Fruit fly (Drosophila melanogaster) Kc167 (cell line): ENCODE data around the gene CG33947.

Experiments used
- Myc ChIP-seq: fragments of >200 bp; optimal IDR thresholded peaks from 2 replicates; lab custom pipeline; 2017; ENCODE audit warnings: missing external identifiers
- Sin3A ChIP-seq: fragments of >200 bp; optimal IDR thresholded peaks from 2 replicates; lab custom pipeline; 2018; ENCODE audit warnings: missing external identifiers
- h ChIP-seq: fragments of >200 bp; optimal IDR thresholded peaks from 3 replicates; lab custom pipeline; 2018; ENCODE audit warnings: missing external identifiers
- insv ChIP-seq: fragments of >200 bp; optimal IDR thresholded peaks from 3 replicates; lab custom pipeline; 2018; ENCODE audit warnings: missing external identifiers
- psq ChIP-seq: fragments of >200 bp; optimal IDR thresholded peaks from 2 replicates; lab custom pipeline; 2017; ENCODE audit warnings: missing external identifiers
- ttk ChIP-seq: sonication (Bioruptor generic); optimal IDR thresholded peaks from 2 replicates; lab custom pipeline; 2017; ENCODE audit warnings: missing external identifiers

CG33947 gene

dm6 chr3L:11094279-11094678 is 2.0 kb upstream of the CG33947 start:
- no peak for TF ChIP-seq Myc
- TF ChIP-seq insv (lab: Kevin White, UChicago), result no peak
- no peak for TF ChIP-seq ttk (lab: Kevin White, UChicago)
- TF ChIP-seq psq, result no peak
- TF ChIP-seq Sin3A (lab: Kevin White, UChicago), result no peak
- no peak for TF ChIP-seq h

dm6 chr3L:11097982-11098663 is 1.8 kb downstream of the CG33947 start, which contains the start of the genes Irbp18 and APP-BP1:
Gene Irbp18, minus strand, starts transcription at chr3L:11098186.
Gene APP-BP1, plus strand, starts transcription at chr3L:11098412.
- no peak for TF ChIP-seq Sin3A (lab: Kevin White, UChicago)
- TF ChIP-seq h, result no peak
- TF ChIP-seq Myc, result no peak
- TF ChIP-seq psq, result no peak
- TF ChIP-seq ttk (lab: Kevin White, UChicago), result no peak
- TF ChIP-seq insv (lab: Kevin White, UChicago), result no peak

dm6 chr3L:11101598-11101997 is 5.3 kb downstream of the CG33947 start, which contains the start of gene Elo68beta:
Gene Elo68beta, minus strand, starts transcription at chr3L:11101698.
- TF ChIP-seq ttk (lab: Kevin White, UChicago) (no peak), insv (lab: Kevin White, UChicago) (no peak), h (no peak), Myc (no peak), psq (no peak), Sin3A (lab: Kevin White, UChicago) (no peak)

- no peak for TF ChIP-seq h
- TF ChIP-seq psq, result no peak
- TF ChIP-seq Myc, result no peak
- no peak for TF ChIP-seq insv (lab: Kevin White, UChicago)
- no peak for TF ChIP-seq Sin3A (lab: Kevin White, UChicago)
- no peak for TF ChIP-seq ttk (lab: Kevin White, UChicago)
Measured at dm6 chr3L:11102930-11103329, 6.6 kb downstream of the CG33947 start, which contains the start of gene Elo68alpha. Gene Elo68alpha, minus strand, starts transcription at chr3L:11103030.

dm6 chr3L:11103773-11104172 is 7.5 kb downstream of the CG33947 start, which contains the start of gene CG32071:
Gene CG32071, minus strand, starts transcription at chr3L:11103873.
- TF ChIP-seq Sin3A (lab: Kevin White, UChicago) (no peak), insv (lab: Kevin White, UChicago) (no peak), ttk (lab: Kevin White, UChicago) (no peak), psq (no peak), Myc (no peak), h (no peak)

- no peak for TF ChIP-seq Sin3A (lab: Kevin White, UChicago)
- TF ChIP-seq insv (lab: Kevin White, UChicago), result no peak
- no peak for TF ChIP-seq psq
- TF ChIP-seq ttk (lab: Kevin White, UChicago), result no peak
- no peak for TF ChIP-seq Myc
- TF ChIP-seq h, result no peak
Measured at dm6 chr3L:11107432-11107831, 11.1 kb downstream of the CG33947 start, which contains the start of gene CG32073. Gene CG32073, minus strand, starts transcription at chr3L:11107582.

- TF ChIP-seq ttk (lab: Kevin White, UChicago) (no peak), h (no peak), Sin3A (lab: Kevin White, UChicago) (no peak), psq (no peak), insv (lab: Kevin White, UChicago) (no peak), Myc (no peak)
Measured at dm6 chr3L:11107935-11108334, 11.6 kb downstream of the CG33947 start, which contains the start of gene CG12522. Gene CG12522, plus strand, starts transcription at chr3L:11108235.

dm6 chr3L:11109454-11109853 is 13.2 kb downstream of the CG33947 start, which contains the start of the genes CG34012 and emei:
Gene CG34012, minus strand, starts transcription at chr3L:11109505.
Gene emei, plus strand, starts transcription at chr3L:11109690.
- TF ChIP-seq psq (no peak), insv (lab: Kevin White, UChicago) (no peak), h (no peak), Myc (no peak), ttk (lab: Kevin White, UChicago) (no peak), Sin3A (lab: Kevin White, UChicago) (no peak)

- no peak for TF ChIP-seq Sin3A (lab: Kevin White, UChicago)
- no peak for TF ChIP-seq Myc
- no peak for TF ChIP-seq ttk (lab: Kevin White, UChicago)
- no peak for TF ChIP-seq insv (lab: Kevin White, UChicago)
- TF ChIP-seq h, result no peak
- TF ChIP-seq psq, result no peak
Measured at dm6 chr3L:11112427-11112826, 16.1 kb downstream of the CG33947 start.

dm6 chr3L:11113198-11114197 is 17.2 kb downstream of the CG33947 start, which contains the start of gene Sod1:
Gene Sod1, minus strand, starts transcription at chr3L:11113740.
- TF ChIP-seq ttk (lab: Kevin White, UChicago) (no peak), insv (lab: Kevin White, UChicago) (no peak), h (no peak), psq (no peak), Myc (no peak)

- TF ChIP-seq Myc, result no peak
- TF ChIP-seq Sin3A (lab: Kevin White, UChicago), result no peak
- no peak for TF ChIP-seq h
- no peak for TF ChIP-seq psq
- TF ChIP-seq ttk (lab: Kevin White, UChicago), result no peak
Measured at dm6 chr3L:11117733-11118132, 21.4 kb downstream of the CG33947 start.
